Worm (Caenorhabditis elegans): ENCODE measurements around the gene kvs-1.

ce11 chrX:7640811-7641210, 66.1 kb downstream of the kvs-1 start:
- TF ChIP-seq snpc-4 (tag; optimal IDR thresholded peaks at IDR 0.05) (no peak), lin-39 (tag; optimal IDR thresholded peaks at IDR 0.05) (no peak), ceh-82 (tag; optimal IDR thresholded peaks at IDR 0.05) (no peak), mdl-1 (tag; optimal IDR thresholded peaks at IDR 0.05) (no peak), fkh-4 (tag; optimal IDR thresholded peaks at IDR 0.05; ENCODE audit: borderline replicate concordance) (no peak), dpl-1 (GFP tag; optimal IDR thresholded peaks at IDR 0.05) (no peak), nhr-12 (tag; optimal IDR thresholded peaks at IDR 0.05) (no peak)

All from whole organism, L1 larva.